Worm (Caenorhabditis elegans) whole organism, L4 larva: ENCODE measurements around the gene fli-1.

Source experiments
- fkh-10 ChIP-seq: fragments of 150-350 bp; optimal IDR thresholded peaks from 2 replicates; lab custom pipeline; 2014; ENCODE audit warnings: missing biosample characterization, missing genetic modification reagents, missing genetic modification characterization
- hmg-1.1 ChIP-seq: fragments of 200-800 bp; sonication (Bioruptor generic); IDR thresholded peaks from 2 replicates; pipeline ENCODE4 v1.3.6; 2022; ENCODE audit warnings: missing genetic modification reagents, missing genetic modification characterization, missing compliant biosample characterization
- nhr-28 ChIP-seq: fragments of 150-350 bp; optimal IDR thresholded peaks from 2 replicates; lab custom pipeline; 2014; ENCODE audit warnings: missing biosample characterization, missing genetic modification characterization
- zag-1 ChIP-seq: fragments of 150-350 bp; optimal IDR thresholded peaks from 2 replicates; lab custom pipeline; 2014; ENCODE audit warnings: missing biosample characterization, missing genetic modification characterization

DNA sequence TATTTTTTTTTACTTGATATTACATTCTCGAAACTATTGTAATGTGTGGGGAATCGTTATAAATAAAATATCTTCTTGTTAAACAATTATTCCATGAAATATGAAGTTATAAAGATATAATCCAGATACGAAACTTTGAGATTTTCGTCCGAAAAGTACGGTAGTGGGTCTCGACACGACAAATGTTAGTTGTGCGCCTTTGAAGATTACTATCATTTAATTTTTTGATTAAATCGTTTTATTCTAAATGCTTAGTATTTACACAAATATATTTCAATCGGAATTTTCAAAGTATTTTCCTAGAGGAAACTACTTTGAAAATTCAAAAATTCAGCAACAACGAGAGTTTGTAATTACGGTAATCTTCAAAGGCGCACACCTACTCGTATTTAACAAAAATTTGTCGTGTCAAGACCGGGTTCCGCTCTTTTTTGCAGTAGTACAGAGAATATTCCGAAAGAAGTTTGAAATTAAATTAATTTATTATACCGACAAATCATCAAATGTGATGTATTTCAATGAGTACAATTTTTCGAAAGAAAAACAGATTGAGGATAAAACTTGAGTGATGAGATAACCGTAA is 31.3 kb downstream of the fli-1 start:
- TF ChIP-seq hmg-1.1 (GFP tag; lab: Robert Waterston, UW) (no peak), zag-1 (tag; lab: Kevin White, UChicago) (no peak), nhr-28 (no peak), fkh-10 (GFP tag; lab: Kevin White, UChicago) (no peak)
